Fruit fly (Drosophila melanogaster) Kc167 (cell line): Measurements from ENCODE around the gene CG10132.

Source experiments
- h ChIP-seq: fragments of >200 bp; optimal IDR thresholded peaks from 3 replicates; lab custom pipeline; 2018; ENCODE audit warnings: missing external identifiers
- insv ChIP-seq: fragments of >200 bp; optimal IDR thresholded peaks from 3 replicates; lab custom pipeline; 2018; ENCODE audit warnings: missing external identifiers
- psq ChIP-seq: fragments of >200 bp; optimal IDR thresholded peaks from 2 replicates; lab custom pipeline; 2017; ENCODE audit warnings: missing external identifiers
- ttk ChIP-seq: sonication (Bioruptor generic); optimal IDR thresholded peaks from 2 replicates; lab custom pipeline; 2017; ENCODE audit warnings: missing external identifiers

DNA sequence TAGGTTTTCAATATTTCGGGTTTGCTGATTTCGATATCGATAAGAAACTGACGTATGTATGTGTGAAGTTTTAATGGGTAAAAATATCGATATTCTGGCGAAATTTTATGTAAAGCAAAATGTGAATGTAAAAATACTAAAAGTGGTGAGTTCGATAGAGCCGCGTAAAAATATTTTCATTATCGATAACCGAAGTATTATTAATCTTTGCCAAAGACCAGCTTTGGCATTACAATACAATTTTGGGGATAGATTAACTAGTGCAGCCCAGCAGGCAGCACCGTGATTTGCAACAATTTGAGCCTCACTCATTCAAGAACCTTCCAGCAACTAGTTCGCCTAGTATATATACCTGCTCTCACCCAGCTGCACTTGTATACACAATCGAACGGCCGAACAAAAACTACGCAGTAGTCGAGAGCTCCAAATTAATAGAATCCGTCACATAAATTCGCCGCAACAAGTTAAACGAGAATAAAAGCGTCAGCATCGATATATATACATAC lies 23.7 kb downstream of the CG10132 start:
- no peak for TF ChIP-seq psq (lab: Kevin White, UChicago)
- TF ChIP-seq h (lab: Kevin White, UChicago) = no peak
- no peak for TF ChIP-seq insv (lab: Kevin White, UChicago)
- no peak for TF ChIP-seq ttk
